Fruit fly (Drosophila melanogaster) whole organism, embryonic: Measurements from ENCODE around the gene Naxd.

Source experiments
- BEAF-32 ChIP-seq: fragments of 200-800 bp; sonication (Bioruptor generic); optimal IDR thresholded peaks from 3 replicates; lab custom pipeline; 2017; ENCODE audit warnings: missing biosample characterization, missing genetic modification characterization, mild to moderate bottlenecking, moderate library complexity, missing genetic modification reagents
- CG10147 ChIP-seq: fragments of 200-800 bp; sonication (Bioruptor generic); optimal IDR thresholded peaks from 2 replicates; lab custom pipeline; 2019; ENCODE audit warnings: missing biosample characterization, mild to moderate bottlenecking, missing genetic modification characterization, moderate library complexity
- CG10209 ChIP-seq: fragments of 200-800 bp; sonication (Bioruptor generic); optimal IDR thresholded peaks from 3 replicates; lab custom pipeline; 2017; ENCODE audit warnings: missing biosample characterization, mild to moderate bottlenecking, missing genetic modification characterization, missing genetic modification reagents
- CG11695 ChIP-seq: fragments of 200-800 bp; sonication (Bioruptor generic); IDR thresholded peaks from 3 replicates; pipeline ENCODE4 v1.3.6; 2022; ENCODE audit warnings: missing biosample characterization, missing genetic modification characterization
- CG12769 ChIP-seq: fragments of 200-800 bp; sonication (Bioruptor generic); optimal IDR thresholded peaks from 2 replicates; lab custom pipeline; 2019; ENCODE audit warnings: missing biosample characterization, mild to moderate bottlenecking, missing genetic modification characterization, moderate library complexity
- CG13424 ChIP-seq: fragments of 200-800 bp; sonication (Bioruptor generic); optimal IDR thresholded peaks from 2 replicates; lab custom pipeline; 2019; ENCODE audit warnings: missing biosample characterization, mild to moderate bottlenecking, missing genetic modification characterization, moderate library complexity
- CG15269 ChIP-seq: fragments of 200-800 bp; sonication (Bioruptor generic); optimal IDR thresholded peaks from 2 replicates; lab custom pipeline; 2018; ENCODE audit warnings: missing biosample characterization, mild to moderate bottlenecking, missing genetic modification characterization, moderate library complexity
- CG15514 ChIP-seq: fragments of 200-800 bp; sonication (Bioruptor generic); optimal IDR thresholded peaks from 3 replicates; lab custom pipeline; 2017; ENCODE audit warnings: missing biosample characterization, missing genetic modification characterization, mild to moderate bottlenecking, moderate library complexity, missing genetic modification reagents
- CG1647 ChIP-seq: fragments of 200-800 bp; sonication (Bioruptor generic); optimal IDR thresholded peaks from 3 replicates; lab custom pipeline; 2016; ENCODE audit warnings: missing biosample characterization, missing genetic modification characterization
- CG16863 ChIP-seq: fragments of 200-800 bp; sonication (Bioruptor generic); optimal IDR thresholded peaks from 3 replicates; lab custom pipeline; 2016; ENCODE audit warnings: missing biosample characterization, missing genetic modification characterization
- CG17359 ChIP-seq: fragments of 200-800 bp; sonication (Bioruptor generic); optimal IDR thresholded peaks from 3 replicates; lab custom pipeline; 2018; ENCODE audit warnings: missing biosample characterization, mild to moderate bottlenecking, missing genetic modification characterization, moderate library complexity
- CG17361 ChIP-seq: fragments of 200-800 bp; sonication (Bioruptor generic); IDR thresholded peaks from 3 replicates; pipeline ENCODE4 v1.3.6; 2022; ENCODE audit warnings: missing biosample characterization, missing genetic modification characterization
- CG1832 ChIP-seq: fragments of 200-800 bp; sonication (Bioruptor generic); optimal IDR thresholded peaks from 2 replicates; lab custom pipeline; 2017; ENCODE audit warnings: missing biosample characterization, mild to moderate bottlenecking, missing genetic modification characterization, inconsistent platforms
- CG2199 ChIP-seq: fragments of 200-800 bp; sonication (Bioruptor generic); IDR thresholded peaks from 3 replicates; pipeline ENCODE4 v1.3.6; 2022; ENCODE audit warnings: missing biosample characterization, missing genetic modification characterization
- CG31224 ChIP-seq: fragments of 200-800 bp; sonication (Bioruptor generic); IDR thresholded peaks from 2 replicates; pipeline ENCODE4 v1.3.6; 2022; ENCODE audit warnings: missing biosample characterization, missing genetic modification characterization
- CG3281 ChIP-seq: fragments of 200-800 bp; sonication (Bioruptor generic); optimal IDR thresholded peaks from 3 replicates; lab custom pipeline; 2017; ENCODE audit warnings: missing biosample characterization, mild to moderate bottlenecking, missing genetic modification characterization
- CG4424 ChIP-seq: fragments of 200-800 bp; sonication (Bioruptor generic); optimal IDR thresholded peaks from 3 replicates; lab custom pipeline; 2016; ENCODE audit warnings: missing biosample characterization, missing genetic modification characterization
- CG4617 ChIP-seq: fragments of 200-800 bp; sonication (Bioruptor generic); optimal IDR thresholded peaks from 3 replicates; lab custom pipeline; 2016; ENCODE audit warnings: missing biosample characterization, missing genetic modification characterization, borderline replicate concordance
- CG4707 ChIP-seq: fragments of 200-800 bp; sonication (Bioruptor generic); optimal IDR thresholded peaks from 2 replicates; lab custom pipeline; 2018; ENCODE audit warnings: missing biosample characterization, mild to moderate bottlenecking, missing genetic modification characterization, moderate library complexity
- CG4854 ChIP-seq: fragments of 200-800 bp; sonication (Bioruptor generic); optimal IDR thresholded peaks from 2 replicates; lab custom pipeline; 2016; ENCODE audit warnings: missing biosample characterization, missing genetic modification characterization, inconsistent platforms
- CG6813 ChIP-seq: fragments of 200-800 bp; sonication (Bioruptor generic); optimal IDR thresholded peaks from 2 replicates; lab custom pipeline; 2017; ENCODE audit warnings: missing biosample characterization, missing genetic modification characterization, mild to moderate bottlenecking, moderate library complexity, missing genetic modification reagents
- CG7963 ChIP-seq: fragments of 200-800 bp; sonication (Bioruptor generic); IDR thresholded peaks from 3 replicates; pipeline ENCODE4 v1.3.6; 2022; ENCODE audit warnings: missing biosample characterization, missing genetic modification characterization; ENCODE audit not compliant: partially characterized antibody
- CG9727 ChIP-seq: fragments of 200-800 bp; sonication (Bioruptor generic); optimal IDR thresholded peaks from 3 replicates; lab custom pipeline; 2017; ENCODE audit warnings: missing biosample characterization, mild to moderate bottlenecking, missing genetic modification characterization
- Dek ChIP-seq: fragments of 200-800 bp; sonication (Bioruptor generic); optimal IDR thresholded peaks from 3 replicates; lab custom pipeline; 2019; ENCODE audit warnings: missing biosample characterization, mild to moderate bottlenecking, missing genetic modification characterization, moderate library complexity
- Fer1 ChIP-seq: fragments of 200-800 bp; sonication (Bioruptor generic); optimal IDR thresholded peaks from 2 replicates; lab custom pipeline; 2017; ENCODE audit warnings: missing biosample characterization, mild to moderate bottlenecking, missing genetic modification characterization
- Fer2 ChIP-seq: fragments of 200-800 bp; sonication (Bioruptor generic); optimal IDR thresholded peaks from 2 replicates; lab custom pipeline; 2018; ENCODE audit warnings: missing biosample characterization, mild to moderate bottlenecking, missing genetic modification characterization, moderate library complexity
- HmgD ChIP-seq: fragments of 200-800 bp; sonication (Bioruptor generic); optimal IDR thresholded peaks from 3 replicates; lab custom pipeline; 2016; ENCODE audit warnings: missing biosample characterization, missing genetic modification characterization
- Hr39 ChIP-seq: fragments of >200 bp; optimal IDR thresholded peaks from 2 replicates; lab custom pipeline; 2017
- Lim3 ChIP-seq: fragments of 200-800 bp; sonication (Bioruptor generic); IDR thresholded peaks from 2 replicates; pipeline ENCODE4 v1.3.6; 2022; ENCODE audit warnings: missing biosample characterization, missing genetic modification characterization
- Nf-YA ChIP-seq: fragments of 200-800 bp; sonication (Bioruptor generic); IDR thresholded peaks from 2 replicates; pipeline ENCODE4 v1.3.6; 2022; ENCODE audit warnings: missing biosample characterization, missing genetic modification characterization
- Poxn ChIP-seq: fragments of 200-800 bp; sonication (Bioruptor generic); IDR thresholded peaks from 2 replicates; pipeline ENCODE4 v1.3.6; 2022; ENCODE audit warnings: missing biosample characterization, missing genetic modification characterization
- Ravus ChIP-seq: fragments of 200-800 bp; sonication (Bioruptor generic); IDR thresholded peaks from 2 replicates; pipeline ENCODE4 v1.3.6; 2022; ENCODE audit warnings: missing biosample characterization, missing genetic modification characterization
- Rx ChIP-seq: fragments of 200-800 bp; sonication (Bioruptor generic); IDR thresholded peaks from 2 replicates; pipeline ENCODE4 v1.3.6; 2022; ENCODE audit warnings: missing biosample characterization, missing genetic modification characterization
- aop ChIP-seq: fragments of 200-800 bp; sonication (Bioruptor generic); IDR thresholded peaks from 2 replicates; pipeline ENCODE4 v1.3.6; 2022; ENCODE audit warnings: missing biosample characterization, missing genetic modification characterization
- btn ChIP-seq: fragments of 200-800 bp; sonication (Bioruptor generic); optimal IDR thresholded peaks from 2 replicates; lab custom pipeline; 2016; ENCODE audit warnings: missing biosample characterization, missing genetic modification characterization
- cwo ChIP-seq: fragments of 200-800 bp; sonication (Bioruptor generic); optimal IDR thresholded peaks from 3 replicates; lab custom pipeline; 2017; ENCODE audit warnings: missing biosample characterization, missing genetic modification characterization, mild to moderate bottlenecking, moderate library complexity, missing genetic modification reagents
- dmrt11E ChIP-seq: fragments of 200-800 bp; sonication (Bioruptor generic); optimal IDR thresholded peaks from 3 replicates; lab custom pipeline; 2018; ENCODE audit warnings: missing biosample characterization, mild to moderate bottlenecking, missing genetic modification characterization, moderate library complexity
- gro ChIP-seq: fragments of 200-800 bp; sonication (Bioruptor generic); optimal IDR thresholded peaks from 2 replicates; lab custom pipeline; 2016; ENCODE audit warnings: missing biosample characterization, missing genetic modification characterization
- ham ChIP-seq: fragments of 200-800 bp; sonication (Bioruptor generic); IDR thresholded peaks from 2 replicates; pipeline ENCODE4 v1.3.6; 2022; ENCODE audit warnings: missing biosample characterization, missing genetic modification characterization
- hb ChIP-seq: fragments of 200-800 bp; sonication (Bioruptor generic); IDR thresholded peaks from 3 replicates; pipeline ENCODE4 v1.3.6; 2022; ENCODE audit warnings: missing biosample characterization, missing genetic modification characterization; ENCODE audit not compliant: partially characterized antibody
- hkb ChIP-seq, 2 experiments: fragments of 200-800 bp in 1 of 2; fragments of >200 bp in 1 of 2; sonication (Bioruptor generic) in 1 of 2; IDR thresholded peaks in 1 of 2; optimal IDR thresholded peaks in 1 of 2; 2 replicates each; pipeline versions ENCODE4 v1.3.6 to Lab custom; 2017 to 2022; ENCODE audit warnings: missing biosample characterization in 1 of 2, missing genetic modification characterization in 1 of 2
- hth ChIP-seq: fragments of >200 bp; optimal IDR thresholded peaks from 2 replicates; lab custom pipeline; 2017; ENCODE audit warnings: inconsistent platforms
- kni ChIP-seq: fragments of 200-800 bp; sonication (Bioruptor generic); optimal IDR thresholded peaks from 3 replicates; lab custom pipeline; 2017; ENCODE audit warnings: mild to moderate bottlenecking, missing biosample characterization, missing genetic modification reagents, missing genetic modification characterization
- lmd ChIP-seq: fragments of 200-800 bp; sonication (Bioruptor generic); IDR thresholded peaks from 2 replicates; pipeline ENCODE4 v1.3.6; 2022; ENCODE audit warnings: missing biosample characterization, missing genetic modification characterization
- run ChIP-seq: fragments of 200-800 bp; sonication (Bioruptor generic); optimal IDR thresholded peaks from 3 replicates; lab custom pipeline; 2018; ENCODE audit warnings: missing biosample characterization, mild to moderate bottlenecking, missing genetic modification characterization
- slou ChIP-seq: fragments of 200-800 bp; sonication (Bioruptor generic); optimal IDR thresholded peaks from 3 replicates; lab custom pipeline; 2016; ENCODE audit warnings: missing biosample characterization, missing genetic modification characterization
- sqz ChIP-seq: fragments of 200-800 bp; sonication (Bioruptor generic); optimal IDR thresholded peaks from 3 replicates; lab custom pipeline; 2018; ENCODE audit warnings: missing biosample characterization, mild to moderate bottlenecking, missing genetic modification characterization
- sr ChIP-seq: fragments of 200-800 bp; sonication (Bioruptor generic); IDR thresholded peaks from 3 replicates; pipeline ENCODE4 v1.3.6; 2022; ENCODE audit warnings: missing biosample characterization, missing genetic modification characterization
- tna ChIP-seq: fragments of 200-800 bp; sonication (Bioruptor generic); IDR thresholded peaks from 2 replicates; pipeline ENCODE4 v1.3.6; 2022; ENCODE audit warnings: missing biosample characterization, missing genetic modification characterization; ENCODE audit not compliant: partially characterized antibody

Naxd gene

DNA sequence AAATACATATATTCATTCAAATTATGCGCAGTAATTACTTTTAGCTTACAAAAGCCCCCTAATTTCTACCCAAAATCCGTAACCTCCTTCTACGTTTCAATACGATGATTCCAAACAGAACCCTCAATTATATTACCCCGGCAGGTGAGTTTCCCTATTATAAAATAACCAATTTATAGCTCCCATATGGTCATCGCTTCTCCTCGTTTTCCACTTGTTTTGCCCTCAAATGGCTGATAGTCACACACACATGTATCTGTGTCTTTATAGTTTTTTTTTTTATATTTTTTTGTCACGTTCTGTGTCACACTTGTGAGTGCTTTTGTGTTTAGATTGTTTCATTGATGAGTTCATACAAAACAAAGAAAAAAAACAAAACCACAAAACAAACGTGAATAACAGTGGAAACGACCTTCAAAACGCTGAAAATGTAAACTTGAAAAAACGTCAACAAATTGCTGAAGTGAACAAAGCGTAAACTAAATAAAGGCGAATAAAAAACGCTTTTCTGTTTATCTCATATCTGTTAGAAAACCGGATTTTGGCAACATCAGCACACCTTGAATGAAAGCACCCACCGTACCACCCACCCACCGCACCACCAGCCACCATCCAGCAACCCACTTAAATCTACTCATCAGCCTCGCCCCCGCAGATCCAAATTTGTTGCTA is 26.2 kb downstream of the Naxd start:
- TF ChIP-seq CG7963 (GFP tag; lab: Robert Waterston, UW), result no peak
- TF ChIP-seq Fer1 (GFP tag; lab: Kevin White, UChicago), result peak; percentile 70
- TF ChIP-seq CG4707 (GFP tag; lab: Kevin White, UChicago), result no peak
- TF ChIP-seq CG17361 (GFP tag; lab: Robert Waterston, UW), result 0 out of 3 replicates have a peak, but pooled peaks have one; percentile 24
- peak; percentile 9 for TF ChIP-seq kni (GFP tag; lab: Kevin White, UChicago)
- TF ChIP-seq lmd (GFP tag; lab: Robert Waterston, UW), result no peak
- peak; percentile 80 for TF ChIP-seq sqz (GFP tag; lab: Kevin White, UChicago)
- no peak for TF ChIP-seq CG4617 (GFP tag; lab: Kevin White, UChicago)
- TF ChIP-seq Fer2 (tag; lab: Kevin White, UChicago), result peak; percentile 2
- TF ChIP-seq CG9727 (GFP tag; lab: Kevin White, UChicago), result no peak
- TF ChIP-seq BEAF-32 (GFP tag; lab: Kevin White, UChicago), result no peak
- peak; percentile 94 for TF ChIP-seq cwo (GFP tag; lab: Kevin White, UChicago)
- no peak for TF ChIP-seq CG4854
- TF ChIP-seq aop (GFP tag; lab: Robert Waterston, UW), result no peak
- peak; percentile 14 for TF ChIP-seq CG13424 (tag; lab: Kevin White, UChicago)
- TF ChIP-seq CG1832 (GFP tag; lab: Kevin White, UChicago), result no peak
- TF ChIP-seq hb (GFP tag; lab: Robert Waterston, UW), result no peak
- no peak for TF ChIP-seq hkb (optimal IDR thresholded peaks at IDR 0.05; lab: Kevin White, UChicago)
- TF ChIP-seq hkb (GFP tag; IDR thresholded peaks at IDR 0.05; lab: Robert Waterston, UW), result 0 out of 2 replicates have a peak, but pooled peaks have one; percentile 21
- no peak for TF ChIP-seq Poxn
- peak; percentile 62 for TF ChIP-seq gro (GFP tag; lab: Kevin White, UChicago)
- no peak for TF ChIP-seq Rx (GFP tag; lab: Robert Waterston, UW)
- peak; percentile 15 for TF ChIP-seq CG17359 (tag; lab: Kevin White, UChicago)
- TF ChIP-seq hth (lab: Kevin White, UChicago), result no peak
- no peak for TF ChIP-seq Ravus (GFP tag; lab: Robert Waterston, UW)
- peak; percentile 20 for TF ChIP-seq CG4424 (GFP tag; lab: Kevin White, UChicago)
- 0 out of 2 replicates have a peak, but pooled peaks have one; percentile 30 for TF ChIP-seq Nf-YA
- TF ChIP-seq CG11695 (GFP tag; lab: Robert Waterston, UW), result peak; percentile 31; the same call in 1 of the 3 replicates
- TF ChIP-seq slou (GFP tag; lab: Kevin White, UChicago), result no peak
- peak; percentile 24 for TF ChIP-seq CG10147
- peak; percentile 25 for TF ChIP-seq CG6813 (GFP tag; lab: Kevin White, UChicago)
- peak; percentile 45 for TF ChIP-seq CG15514 (GFP tag; lab: Kevin White, UChicago)
- 0 out of 3 replicates have a peak, but pooled peaks have one; percentile 18 for TF ChIP-seq CG2199
- peak; percentile 53 for TF ChIP-seq CG3281 (GFP tag; lab: Kevin White, UChicago)
- TF ChIP-seq ham (GFP tag; lab: Robert Waterston, UW), result no peak
- TF ChIP-seq sr (GFP tag; lab: Robert Waterston, UW), result peak; percentile 98
- TF ChIP-seq dmrt11E (tag; lab: Kevin White, UChicago), result no peak
- TF ChIP-seq CG15269 (tag; lab: Kevin White, UChicago), result peak; percentile 46
- no peak for TF ChIP-seq CG1647 (GFP tag; lab: Kevin White, UChicago)
- no peak for TF ChIP-seq Hr39 (lab: Kevin White, UChicago)
- no peak for TF ChIP-seq CG16863 (GFP tag; lab: Kevin White, UChicago)
- peak; percentile 64 for TF ChIP-seq run (tag; lab: Kevin White, UChicago)
- no peak for TF ChIP-seq Dek
- no peak for TF ChIP-seq HmgD (GFP tag; lab: Kevin White, UChicago)
- TF ChIP-seq CG10209 (GFP tag; lab: Kevin White, UChicago), result peak; percentile 29
- TF ChIP-seq btn (GFP tag; lab: Kevin White, UChicago), result no peak
- peak; percentile 11; the same call in 1 of the 2 replicates for TF ChIP-seq CG31224 (GFP tag; lab: Robert Waterston, UW)
- no peak for TF ChIP-seq tna
- TF ChIP-seq CG12769, result peak; percentile 71
- TF ChIP-seq Lim3 (GFP tag; lab: Robert Waterston, UW), result no peak
